Fruit fly (Drosophila melanogaster): ENCODE results near the gene Srg2.

Gene Srg2

dm6 chr3L:10094722-10095121, 3.2 kb downstream of the Srg2 start, which contains the start of gene CG32054:
Gene CG32054, minus strand, starts transcription at chr3L:10094738.
- TF ChIP-seq CG31627 (GFP tag; optimal IDR thresholded peaks at IDR 0.05) = no peak
- peak; percentile 39 for TF ChIP-seq vri (GFP tag; optimal IDR thresholded peaks at IDR 0.05)

- TF ChIP-seq fkh (GFP tag; optimal IDR thresholded peaks at IDR 0.05) (peak; percentile 44), pdm3 (GFP tag; optimal IDR thresholded peaks at IDR 0.05) (no peak)
Measured at dm6 chr3L:10092278-10092903, 5.5 kb downstream of the Srg2 start, which contains the start of gene CG32053. Gene CG32053, minus strand, starts transcription at chr3L:10092346.

- TF ChIP-seq svp (GFP tag) = peak; percentile 4
- no peak for TF ChIP-seq CG6854 (GFP tag; optimal IDR thresholded peaks at IDR 0.05)
- no peak for TF ChIP-seq CG6808 (GFP tag; optimal IDR thresholded peaks at IDR 0.05)
- TF ChIP-seq vri (GFP tag; optimal IDR thresholded peaks at IDR 0.05) = peak; percentile 9
Measured at dm6 chr3L:10089350-10090266, 8.3 kb downstream of the Srg2 start, which contains the start of gene CG14160. Gene CG14160, minus strand, starts transcription at chr3L:10089400.

dm6 chr3L:10088415-10088814, 9.5 kb downstream of the Srg2 start:
- TF ChIP-seq fd85E (GFP tag; optimal IDR thresholded peaks at IDR 0.05) (no peak), Met (GFP tag; optimal IDR thresholded peaks at IDR 0.05) (no peak), CG34406 (GFP tag; optimal IDR thresholded peaks at IDR 0.05) (no peak), Sox102F (GFP tag; optimal IDR thresholded peaks at IDR 0.05) (no peak), spab (GFP tag; optimal IDR thresholded peaks at IDR 0.05) (no peak), Hr38 (GFP tag; optimal IDR thresholded peaks at IDR 0.05) (no peak), fd59A (GFP tag; optimal IDR thresholded peaks at IDR 0.05) (no peak), CG6792 (GFP tag; optimal IDR thresholded peaks at IDR 0.05) (no peak), CG11902 (GFP tag; optimal IDR thresholded peaks at IDR 0.05) (no peak), CG7368 (GFP tag; optimal IDR thresholded peaks at IDR 0.05) (no peak), CG31627 (GFP tag; optimal IDR thresholded peaks at IDR 0.05) (no peak), Ets21C (GFP tag; optimal IDR thresholded peaks at IDR 0.05) (no peak), Blimp-1 (GFP tag; optimal IDR thresholded peaks at IDR 0.05) (no peak)

- TF ChIP-seq Eip78C (GFP tag) (peak; percentile 16), Sox102F (GFP tag; optimal IDR thresholded peaks at IDR 0.05) (no peak)
Measured at dm6 chr3L:10078551-10078950, 19.4 kb downstream of the Srg2 start.

dm6 chr3L:10052586-10052985, 45.3 kb downstream of the Srg2 start:
- TF ChIP-seq CG6163 (GFP tag; IDR thresholded peaks at IDR 0.05) (no peak), fd85E (GFP tag; optimal IDR thresholded peaks at IDR 0.05) (no peak), CG15336 (GFP tag; IDR thresholded peaks at IDR 0.05) (no peak), Hr4 (GFP tag; optimal IDR thresholded peaks at IDR 0.05) (no peak), lz (GFP tag; optimal IDR thresholded peaks at IDR 0.05) (no peak), ss (GFP tag; optimal IDR thresholded peaks at IDR 0.05) (no peak), acj6 (GFP tag; optimal IDR thresholded peaks at IDR 0.05) (no peak), CG3032 (tag; optimal IDR thresholded peaks at IDR 0.05) (no peak), CG10631 (GFP tag; optimal IDR thresholded peaks at IDR 0.05) (no peak), CG32006 (GFP tag; optimal IDR thresholded peaks at IDR 0.05) (no peak), achi (GFP tag; optimal IDR thresholded peaks at IDR 0.05) (no peak)
